Fruit fly (Drosophila melanogaster) whole organism, embryonic: ENCODE results near the gene CG7135.

Experiments used
- Ada2b ChIP-seq: fragments of 200-800 bp; sonication (Bioruptor generic); IDR thresholded peaks from 2 replicates; pipeline ENCODE4 v1.3.6; 2022; ENCODE audit warnings: missing biosample characterization, missing genetic modification characterization
- Adf1 ChIP-seq: fragments of 200-800 bp; sonication (Bioruptor generic); IDR thresholded peaks from 2 replicates; pipeline ENCODE4 v1.3.6; 2022; ENCODE audit warnings: missing biosample characterization, missing genetic modification characterization
- BEAF-32 ChIP-seq: fragments of 200-800 bp; sonication (Bioruptor generic); optimal IDR thresholded peaks from 3 replicates; lab custom pipeline; 2017; ENCODE audit warnings: missing biosample characterization, missing genetic modification characterization, mild to moderate bottlenecking, moderate library complexity, missing genetic modification reagents
- CG16779 ChIP-seq: fragments of 200-800 bp; sonication (Bioruptor generic); IDR thresholded peaks from 2 replicates; pipeline ENCODE4 v1.3.6; 2022; ENCODE audit warnings: missing biosample characterization, missing genetic modification characterization
- CG16813 ChIP-seq: fragments of 200-800 bp; sonication (Bioruptor generic); IDR thresholded peaks from 3 replicates; pipeline ENCODE4 v1.3.6; 2022; ENCODE audit warnings: missing biosample characterization, missing genetic modification characterization; ENCODE audit not compliant: partially characterized antibody
- CG17829 ChIP-seq: fragments of 200-800 bp; optimal IDR thresholded peaks from 2 replicates; lab custom pipeline; 2019; ENCODE audit warnings: missing biosample characterization, mild to moderate bottlenecking, missing genetic modification characterization, moderate library complexity
- CG17912 ChIP-seq: fragments of 200-800 bp; sonication (Bioruptor generic); optimal IDR thresholded peaks from 2 replicates; lab custom pipeline; 2018; ENCODE audit warnings: missing biosample characterization, mild to moderate bottlenecking, missing genetic modification characterization
- CG2129 ChIP-seq: fragments of 200-800 bp; sonication (Bioruptor generic); IDR thresholded peaks from 2 replicates; pipeline ENCODE4 v1.3.6; 2022; ENCODE audit warnings: missing biosample characterization, missing genetic modification characterization; ENCODE audit not compliant: partially characterized antibody
- CG34224 ChIP-seq: fragments of 200-800 bp; sonication (Bioruptor generic); IDR thresholded peaks from 3 replicates; pipeline ENCODE4 v1.3.6; 2022; ENCODE audit warnings: missing biosample characterization, missing genetic modification characterization; ENCODE audit not compliant: partially characterized antibody
- CG4424 ChIP-seq: fragments of 200-800 bp; sonication (Bioruptor generic); optimal IDR thresholded peaks from 3 replicates; lab custom pipeline; 2016; ENCODE audit warnings: missing biosample characterization, missing genetic modification characterization
- CG6272 ChIP-seq: fragments of 200-800 bp; sonication (Bioruptor generic); IDR thresholded peaks from 2 replicates; pipeline ENCODE4 v1.3.6; 2022; ENCODE audit warnings: missing biosample characterization, missing genetic modification characterization
- CG6689 ChIP-seq: fragments of 200-800 bp; sonication (Bioruptor generic); IDR thresholded peaks from 2 replicates; pipeline ENCODE4 v1.3.6; 2022; ENCODE audit warnings: missing biosample characterization, missing genetic modification characterization
- CG7963 ChIP-seq: fragments of 200-800 bp; sonication (Bioruptor generic); IDR thresholded peaks from 3 replicates; pipeline ENCODE4 v1.3.6; 2022; ENCODE audit warnings: missing biosample characterization, missing genetic modification characterization; ENCODE audit not compliant: partially characterized antibody
- CG7987 ChIP-seq: fragments of 200-800 bp; sonication (Bioruptor generic); optimal IDR thresholded peaks from 2 replicates; lab custom pipeline; 2018; ENCODE audit warnings: missing biosample characterization, mild to moderate bottlenecking, missing genetic modification characterization, moderate library complexity
- CG8290 ChIP-seq, 3 experiments: fragments of 200-800 bp; sonication (Bioruptor generic); optimal IDR thresholded peaks; 2 replicates each; lab custom pipeline; 2016 to 2019; ENCODE audit warnings: missing biosample characterization in 3 of 3, missing genetic modification characterization in 3 of 3, mild to moderate bottlenecking in 2 of 3, moderate library complexity in 1 of 3
- CG9215 ChIP-seq: fragments of 200-800 bp; sonication (Bioruptor generic); IDR thresholded peaks from 2 replicates; pipeline ENCODE4 v1.3.6; 2022; ENCODE audit warnings: missing biosample characterization, missing genetic modification characterization
- Dbx ChIP-seq: fragments of 200-800 bp; sonication (Bioruptor generic); IDR thresholded peaks from 3 replicates; pipeline ENCODE4 v1.3.6; 2022; ENCODE audit warnings: missing biosample characterization, missing genetic modification characterization
- Dll ChIP-seq: fragments of 200-800 bp; sonication (Bioruptor generic); IDR thresholded peaks from 4 replicates; pipeline ENCODE4 v1.3.6; 2022; ENCODE audit warnings: missing biosample characterization, missing genetic modification characterization; ENCODE audit not compliant: partially characterized antibody
- Doc2 ChIP-seq: fragments of 200-800 bp; sonication (Bioruptor generic); IDR thresholded peaks from 2 replicates; pipeline ENCODE4 v1.3.6; 2022; ENCODE audit warnings: missing biosample characterization, missing genetic modification characterization
- Dref ChIP-seq: fragments of 200-800 bp; sonication (Bioruptor generic); IDR thresholded peaks from 2 replicates; pipeline ENCODE4 v1.3.6; 2022; ENCODE audit warnings: missing biosample characterization, missing genetic modification characterization
- E2f2 ChIP-seq: fragments of 200-800 bp; sonication (Bioruptor generic); IDR thresholded peaks from 2 replicates; pipeline ENCODE4 v1.3.6; 2022; ENCODE audit warnings: missing biosample characterization, missing genetic modification characterization
- Gsc ChIP-seq: fragments of 200-800 bp; sonication (Bioruptor generic); IDR thresholded peaks from 2 replicates; pipeline ENCODE4 v1.3.6; 2022; ENCODE audit warnings: missing biosample characterization, missing genetic modification characterization
- H2.0 ChIP-seq: fragments of 200-800 bp; sonication (Bioruptor generic); IDR thresholded peaks from 2 replicates; pipeline ENCODE4 v1.3.6; 2022; ENCODE audit warnings: missing biosample characterization, missing genetic modification characterization
- HLH4C ChIP-seq: fragments of 200-800 bp; sonication (Bioruptor generic); IDR thresholded peaks from 3 replicates; pipeline ENCODE4 v1.3.6; 2022; ENCODE audit warnings: missing biosample characterization, missing genetic modification characterization; ENCODE audit not compliant: partially characterized antibody
- Lhr ChIP-seq: fragments of 200-800 bp; sonication (Bioruptor generic); optimal IDR thresholded peaks from 3 replicates; lab custom pipeline; 2017; ENCODE audit warnings: mild to moderate bottlenecking, missing biosample characterization, missing genetic modification reagents, missing genetic modification characterization
- MTF-1 ChIP-seq: fragments of 200-800 bp; sonication (Bioruptor generic); optimal IDR thresholded peaks from 2 replicates; lab custom pipeline; 2018; ENCODE audit warnings: missing biosample characterization, mild to moderate bottlenecking, missing genetic modification characterization, borderline replicate concordance
- Med ChIP-seq: fragments of 200-800 bp; sonication (Bioruptor generic); peaks from one replicate; lab custom pipeline; 2016; ENCODE audit warnings: missing biosample characterization, missing genetic modification characterization, mild to moderate bottlenecking, inconsistent platforms, moderate library complexity
- Oli ChIP-seq: fragments of 200-800 bp; sonication (Bioruptor generic); optimal IDR thresholded peaks from 2 replicates; lab custom pipeline; 2018; ENCODE audit warnings: missing biosample characterization, mild to moderate bottlenecking, missing genetic modification characterization, moderate library complexity
- Sox102F ChIP-seq: fragments of 200-800 bp; sonication (Bioruptor generic); optimal IDR thresholded peaks from 2 replicates; lab custom pipeline; 2018; ENCODE audit warnings: missing biosample characterization, mild to moderate bottlenecking, missing genetic modification characterization, moderate library complexity
- aop ChIP-seq: fragments of 200-800 bp; sonication (Bioruptor generic); IDR thresholded peaks from 2 replicates; pipeline ENCODE4 v1.3.6; 2022; ENCODE audit warnings: missing biosample characterization, missing genetic modification characterization
- bigmax ChIP-seq: fragments of 200-800 bp; sonication (Bioruptor generic); optimal IDR thresholded peaks from 2 replicates; lab custom pipeline; 2018; ENCODE audit warnings: missing biosample characterization, mild to moderate bottlenecking, missing genetic modification characterization
- chm ChIP-seq: fragments of 200-800 bp; sonication (Bioruptor generic); IDR thresholded peaks from 2 replicates; pipeline ENCODE4 v1.3.6; 2022; ENCODE audit warnings: missing biosample characterization, missing genetic modification characterization
- crc ChIP-seq: fragments of 200-800 bp; sonication (Bioruptor generic); optimal IDR thresholded peaks from 2 replicates; lab custom pipeline; 2016; ENCODE audit warnings: missing biosample characterization, missing genetic modification characterization
- ems ChIP-seq: fragments of 200-800 bp; sonication (Bioruptor generic); optimal IDR thresholded peaks from 3 replicates; lab custom pipeline; 2016; ENCODE audit warnings: missing biosample characterization, missing genetic modification characterization
- gce ChIP-seq: fragments of 200-800 bp; sonication (Bioruptor generic); IDR thresholded peaks from 3 replicates; pipeline ENCODE4 v1.3.6; 2022; ENCODE audit warnings: missing biosample characterization, missing genetic modification characterization
- hb ChIP-seq: fragments of 200-800 bp; sonication (Bioruptor generic); IDR thresholded peaks from 3 replicates; pipeline ENCODE4 v1.3.6; 2022; ENCODE audit warnings: missing biosample characterization, missing genetic modification characterization; ENCODE audit not compliant: partially characterized antibody
- hth ChIP-seq: fragments of >200 bp; optimal IDR thresholded peaks from 2 replicates; lab custom pipeline; 2017; ENCODE audit warnings: inconsistent platforms
- ind ChIP-seq: fragments of 200-800 bp; sonication (Bioruptor generic); optimal IDR thresholded peaks from 3 replicates; lab custom pipeline; 2016; ENCODE audit warnings: missing biosample characterization, missing genetic modification characterization
- kah ChIP-seq: fragments of 200-800 bp; sonication (Bioruptor generic); optimal IDR thresholded peaks from 2 replicates; lab custom pipeline; 2018; ENCODE audit warnings: missing biosample characterization, mild to moderate bottlenecking, missing genetic modification characterization
- nerfin-2 ChIP-seq: fragments of 200-800 bp; sonication (Bioruptor generic); IDR thresholded peaks from 2 replicates; pipeline ENCODE4 v1.3.6; 2022; ENCODE audit warnings: missing biosample characterization, missing genetic modification characterization; ENCODE audit not compliant: partially characterized antibody
- odd ChIP-seq: fragments of 200-800 bp; sonication (Bioruptor generic); optimal IDR thresholded peaks from 2 replicates; lab custom pipeline; 2017; ENCODE audit warnings: missing biosample characterization, mild to moderate bottlenecking, missing genetic modification characterization
- repo ChIP-seq: fragments of 200-800 bp; sonication (Bioruptor generic); optimal IDR thresholded peaks from 2 replicates; lab custom pipeline; 2016; ENCODE audit warnings: missing biosample characterization, missing genetic modification characterization
- sima ChIP-seq: fragments of 200-800 bp; sonication (Bioruptor generic); optimal IDR thresholded peaks from 2 replicates; lab custom pipeline; 2016; ENCODE audit warnings: missing biosample characterization, missing genetic modification characterization

The CG7135 gene

dm6 chrX:18101778-18102177 is 1.7 kb upstream of the CG7135 start, which contains the start of gene Taf8 (continued):
- TF ChIP-seq Oli (tag; lab: Kevin White, UChicago) (no peak), Adf1 (no peak), CG17829 (tag; lab: Kevin White, UChicago) (no peak), CG2129 (GFP tag; lab: Robert Waterston, UW) (peak; percentile 45), CG34224 (GFP tag; lab: Robert Waterston, UW) (peak; percentile 31), CG17912 (GFP tag; lab: Kevin White, UChicago) (no peak)

dm6 chrX:18106686-18107085 is 3.2 kb downstream of the CG7135 start:
- TF ChIP-seq Med (GFP tag; lab: Kevin White, UChicago) (peak; percentile 10), repo (no peak), HLH4C (GFP tag; lab: Robert Waterston, UW) (peak; percentile 47; the same call in 1 of the 3 replicates), E2f2 (0 out of 2 replicates have a peak, but pooled peaks have one; percentile 21), CG9215 (GFP tag; lab: Robert Waterston, UW) (no peak), Gsc (no peak), kah (GFP tag; lab: Kevin White, UChicago) (no peak), H2.0 (no peak), CG4424 (GFP tag; lab: Kevin White, UChicago) (no peak), sima (GFP tag; lab: Kevin White, UChicago) (no peak), crc (GFP tag; lab: Kevin White, UChicago) (no peak), BEAF-32 (GFP tag; lab: Kevin White, UChicago) (peak; percentile 7), CG34224 (GFP tag; lab: Robert Waterston, UW) (0 out of 3 replicates have a peak, but pooled peaks have one; percentile 9), CG6689 (no peak), Sox102F (GFP tag; lab: Kevin White, UChicago) (no peak), Lhr (no peak), hb (peak; percentile 53; the same call in 1 of the 3 replicates), Dll (GFP tag; lab: Robert Waterston, UW) (peak; percentile 20; the same call in 1 of the 4 replicates), hth (no peak), aop (GFP tag; lab: Robert Waterston, UW) (no peak), nerfin-2 (GFP tag; lab: Robert Waterston, UW) (peak; percentile 58; the same call in 1 of the 2 replicates), CG16813 (GFP tag; lab: Robert Waterston, UW) (peak; percentile 31; the same call in 1 of the 3 replicates), CG16779 (GFP tag; lab: Robert Waterston, UW) (no peak), CG7987 (no peak)
- TF ChIP-seq, all 482 proteins: peak for 9

dm6 chrX:18108676-18109075 is 5.2 kb downstream of the CG7135 start:
- TF ChIP-seq ind (GFP tag; lab: Kevin White, UChicago) (no peak), Doc2 (GFP tag; lab: Robert Waterston, UW) (no peak), CG8290 (GFP tag; optimal IDR thresholded peaks at IDR 0.05; lab: Kevin White, UChicago) (peak; percentile 58), CG8290 (tag; optimal IDR thresholded peaks at IDR 0.05; lab: Kevin White, UChicago) (no peak), Ada2b (GFP tag; lab: Robert Waterston, UW) (no peak), MTF-1 (GFP tag; lab: Kevin White, UChicago) (no peak), odd (GFP tag; lab: Kevin White, UChicago) (no peak), gce (no peak), bigmax (peak; percentile 79), CG6272 (GFP tag; lab: Robert Waterston, UW) (no peak), Dref (GFP tag; lab: Robert Waterston, UW) (0 out of 2 replicates have a peak, but pooled peaks have one; percentile 35), ems (no peak), Dbx (no peak), CG7963 (no peak), chm (GFP tag; lab: Robert Waterston, UW) (no peak)
